Worm (Caenorhabditis elegans) whole organism, midembryonic: ENCODE results near the gene ddl-1.

Experiments used
- flt-1 ChIP-seq: fragments of 200-800 bp; sonication (Bioruptor generic); IDR thresholded peaks from 2 replicates; pipeline ENCODE4 v1.3.6; 2022; ENCODE audit warnings: missing genetic modification characterization, missing compliant biosample characterization
- tab-1 ChIP-seq: fragments of 200-800 bp; sonication (Bioruptor generic); IDR thresholded peaks from 2 replicates; pipeline ENCODE4 v1.3.6; 2022; ENCODE audit warnings: missing genetic modification characterization, missing compliant biosample characterization

DNA sequence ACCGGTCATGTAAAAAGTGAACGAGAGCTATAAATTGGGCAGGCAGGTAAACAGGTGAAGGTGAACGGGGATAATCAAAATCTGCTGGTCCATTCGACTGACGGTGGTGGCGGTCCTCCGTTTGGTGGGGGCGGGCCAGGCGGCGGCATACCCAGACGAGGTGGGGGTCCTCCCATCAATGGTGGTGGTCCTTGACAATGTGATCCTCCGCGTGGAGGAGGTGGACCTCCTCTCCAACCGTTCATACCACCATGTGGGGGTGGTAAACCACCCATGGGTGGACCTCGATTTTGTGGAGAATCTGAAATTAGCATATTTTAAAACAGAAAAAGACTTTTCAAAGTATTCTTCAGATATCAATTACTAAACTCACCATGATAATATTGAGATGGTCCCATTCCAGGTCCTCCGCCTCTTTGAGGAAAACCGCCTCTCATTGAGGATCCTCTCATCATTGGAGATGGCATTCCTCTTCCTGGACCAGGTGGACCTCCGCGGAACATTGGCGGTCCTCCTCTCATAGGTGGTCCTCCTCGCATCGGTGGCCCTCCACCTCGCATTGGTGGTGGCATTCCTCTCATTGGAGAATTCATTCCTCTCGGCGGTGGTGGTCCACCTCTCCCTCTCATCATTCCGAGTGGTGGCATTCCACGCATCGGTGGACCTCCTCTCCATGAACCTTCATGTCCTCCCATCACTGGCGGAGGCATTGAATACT is 7.7 kb downstream of the ddl-1 start:
- no peak for TF ChIP-seq tab-1 (GFP tag; lab: Robert Waterston, UW)
- TF ChIP-seq flt-1, result no peak
